Worm (Caenorhabditis elegans): ENCODE data around the gene F42C5.5.

- TF ChIP-seq snpc-4 (tag; optimal IDR thresholded peaks at IDR 0.05) (no peak), pqm-1 (tag; optimal IDR thresholded peaks at IDR 0.05) (no peak)
Measured at ce11 chrIV:7310410-7310809, 16.4 kb upstream of the F42C5.5 start, which contains the start of gene grl-4.
